Worm (Caenorhabditis elegans) whole organism, L4/young adult: ENCODE results near the gene F28B12.1.
A peak's percentile ranks its signal among the peaks of the same experiment; 100 is the strongest.

Source experiments
- W03F9.2 ChIP-seq: fragments of 150-350 bp; optimal IDR thresholded peaks from 2 replicates; lab custom pipeline; 2014; ENCODE audit warnings: missing biosample characterization, missing genetic modification characterization
- dao-5 ChIP-seq: sonication (generic microtip); optimal IDR thresholded peaks from 2 replicates; lab custom pipeline; 2016; ENCODE audit warnings: missing genotype, missing genetic modification characterization, moderate library complexity, missing compliant biosample characterization
- him-1 ChIP-seq: sonication (generic microtip); optimal IDR thresholded peaks from 2 replicates; lab custom pipeline; 2016; ENCODE audit warnings: missing genotype, missing genetic modification reagents, missing genetic modification characterization, missing compliant biosample characterization

Gene F28B12.1

DNA sequence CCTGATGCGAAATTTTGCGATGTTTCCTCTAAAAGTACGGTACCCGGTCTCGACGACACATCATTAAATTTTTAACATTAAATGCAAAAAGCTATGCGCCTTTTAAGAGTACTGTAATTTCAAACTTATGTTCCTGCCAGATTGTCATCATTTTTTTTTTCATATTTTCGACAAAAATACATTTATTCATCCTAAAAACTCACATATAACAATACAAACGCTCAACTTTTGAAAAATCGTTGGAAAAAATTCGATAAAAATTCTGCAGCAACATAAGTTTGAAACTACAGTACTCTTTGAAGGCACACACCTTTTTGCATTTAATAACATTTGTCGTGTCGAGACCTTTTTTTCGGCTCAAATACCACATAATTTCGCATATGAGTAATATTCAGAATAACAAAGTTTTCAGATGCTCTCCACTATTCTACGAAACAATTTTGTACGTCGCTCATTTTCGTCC lies 25.7 kb upstream of the F28B12.1 start, which contains the start of gene frh-1:
Gene frh-1, plus strand, starts transcription at position 413 of the 463 bp plus-strand sequence.
- TF ChIP-seq him-1 (tag; lab: Kevin White, UChicago) (no peak), W03F9.2 (no peak), dao-5 (tag; lab: Kevin White, UChicago) (no peak)

DNA sequence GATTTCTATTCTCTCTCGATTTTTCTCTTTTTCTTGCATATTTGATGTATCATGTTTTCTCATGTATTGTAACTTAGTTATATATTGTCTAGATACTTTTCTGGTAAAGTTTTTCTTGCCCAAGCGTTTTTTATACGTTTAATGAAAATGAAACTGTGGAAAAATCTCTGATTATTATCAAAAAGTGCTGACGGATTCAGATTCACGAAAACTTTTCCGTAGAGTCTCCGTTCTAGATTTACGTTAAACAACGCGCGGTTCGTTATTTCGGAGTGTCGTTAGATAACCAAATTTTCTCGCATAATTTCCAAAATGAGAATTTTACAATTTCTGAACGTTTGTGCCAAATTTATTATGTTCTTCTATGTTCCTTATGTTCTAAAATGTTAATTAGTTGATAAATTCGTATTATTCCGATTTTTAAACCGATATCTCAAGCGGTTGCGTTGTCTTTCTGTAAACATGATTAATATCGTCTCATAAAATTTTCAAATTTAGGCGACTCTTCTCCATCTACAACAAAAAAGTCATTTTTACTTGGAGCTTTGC lies 24.5 kb upstream of the F28B12.1 start, which contains the start of gene ptp-2:
Gene ptp-2, plus strand, starts transcription at position 499 of the 549 bp plus-strand sequence.
- peak; percentile 36 for TF ChIP-seq W03F9.2
- TF ChIP-seq dao-5 (tag; lab: Kevin White, UChicago): no peak

DNA sequence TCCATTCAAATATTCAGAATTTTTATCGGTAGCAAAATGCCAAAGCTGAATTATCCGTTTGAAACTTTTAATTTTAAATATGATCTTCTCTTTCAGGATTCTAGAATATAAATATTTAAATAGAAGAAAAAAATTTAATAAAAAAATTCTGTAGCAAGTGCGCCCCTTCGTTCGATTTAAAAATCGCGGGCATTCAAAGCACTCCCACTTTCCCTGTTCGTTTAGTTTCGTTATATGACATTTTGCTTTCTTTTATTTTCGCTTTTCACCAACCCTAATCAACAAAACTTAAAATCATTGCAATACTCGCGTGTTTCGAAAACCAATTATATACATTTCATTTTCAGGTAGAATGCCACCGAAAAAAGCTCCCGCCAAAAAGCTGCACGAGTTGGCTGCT lies 21.1 kb upstream of the F28B12.1 start, which contains the start of gene vrk-1:
Gene vrk-1, plus strand, starts transcription at position 348 of the 400 bp plus-strand sequence.
- TF ChIP-seq him-1 (tag; lab: Kevin White, UChicago) (no peak), W03F9.2 (no peak), dao-5 (tag; lab: Kevin White, UChicago) (no peak)

DNA sequence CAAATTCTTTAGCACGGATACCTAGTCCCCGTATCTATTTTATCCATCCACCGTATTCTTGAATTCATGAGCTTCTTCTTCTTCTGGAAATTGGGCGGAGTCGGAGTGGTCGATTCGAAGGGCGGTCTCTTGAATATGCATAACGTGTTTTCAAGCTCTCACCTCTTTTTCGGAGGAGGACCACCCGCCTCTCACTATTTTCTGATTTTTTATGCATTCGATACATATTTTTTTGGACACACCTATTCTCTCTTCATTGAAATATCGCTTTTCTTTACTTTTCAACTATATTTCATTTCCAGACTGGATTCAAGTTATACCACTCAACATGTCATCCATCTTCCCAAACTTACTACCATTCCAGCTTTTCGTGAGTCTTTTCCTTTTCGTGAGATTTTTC lies 14.2 kb upstream of the F28B12.1 start, which contains the start of gene egl-44:
Gene egl-44, plus strand, starts transcription at position 301 of the 400 bp plus-strand sequence.
- no peak for TF ChIP-seq him-1 (tag; lab: Kevin White, UChicago)
- TF ChIP-seq W03F9.2: no peak
- no peak for TF ChIP-seq dao-5 (tag; lab: Kevin White, UChicago)

DNA sequence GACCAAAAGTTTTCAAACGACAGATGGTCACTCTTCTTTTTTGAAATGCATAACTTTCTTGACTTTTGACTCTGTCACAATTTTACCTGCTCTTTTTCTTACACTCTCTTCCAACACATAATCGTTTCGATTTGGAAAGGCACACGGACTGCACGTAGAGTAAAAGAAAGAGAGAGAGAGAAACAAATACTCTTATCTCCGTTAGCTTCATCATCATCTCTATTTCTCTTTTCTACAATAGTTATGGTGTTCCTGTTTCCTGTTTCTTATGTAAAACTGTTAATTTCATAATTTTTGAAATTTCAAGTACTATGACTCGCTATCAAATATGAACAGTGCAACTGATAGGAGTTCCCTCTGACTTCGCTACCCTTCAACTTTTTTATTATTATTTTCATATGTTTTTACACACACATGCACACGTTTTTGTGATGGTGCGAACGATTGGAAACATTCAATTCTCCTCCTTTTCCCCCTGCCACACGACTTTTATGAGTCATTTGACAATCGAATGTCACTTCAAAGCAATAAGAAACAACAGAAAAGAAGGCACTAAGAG lies 12.6 kb upstream of the F28B12.1 start:
- TF ChIP-seq W03F9.2 (peak; percentile 55), dao-5 (tag; lab: Kevin White, UChicago) (no peak)

DNA sequence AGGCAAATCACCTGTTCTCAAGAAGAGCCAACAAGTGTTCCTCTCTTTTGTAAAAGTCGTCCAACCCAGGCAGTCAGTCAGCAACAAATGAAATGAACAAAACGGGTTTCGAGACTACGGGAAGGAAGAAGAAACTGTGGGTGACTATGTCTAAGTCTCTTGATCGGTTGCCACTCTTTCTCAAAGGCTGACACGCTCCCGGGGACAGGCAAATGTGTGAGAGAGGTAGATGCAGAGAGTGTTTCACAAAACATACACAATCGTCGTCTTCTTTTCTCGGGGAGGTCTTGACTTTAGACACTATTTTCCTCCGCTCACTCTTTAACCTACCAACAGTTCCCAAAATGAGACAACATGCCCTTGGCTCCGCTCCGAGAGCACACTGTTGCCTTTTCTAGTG lies 11.6 kb upstream of the F28B12.1 start:
- TF ChIP-seq him-1 (tag; lab: Kevin White, UChicago) (no peak), W03F9.2 (no peak), dao-5 (tag; lab: Kevin White, UChicago) (peak; percentile 25)

DNA sequence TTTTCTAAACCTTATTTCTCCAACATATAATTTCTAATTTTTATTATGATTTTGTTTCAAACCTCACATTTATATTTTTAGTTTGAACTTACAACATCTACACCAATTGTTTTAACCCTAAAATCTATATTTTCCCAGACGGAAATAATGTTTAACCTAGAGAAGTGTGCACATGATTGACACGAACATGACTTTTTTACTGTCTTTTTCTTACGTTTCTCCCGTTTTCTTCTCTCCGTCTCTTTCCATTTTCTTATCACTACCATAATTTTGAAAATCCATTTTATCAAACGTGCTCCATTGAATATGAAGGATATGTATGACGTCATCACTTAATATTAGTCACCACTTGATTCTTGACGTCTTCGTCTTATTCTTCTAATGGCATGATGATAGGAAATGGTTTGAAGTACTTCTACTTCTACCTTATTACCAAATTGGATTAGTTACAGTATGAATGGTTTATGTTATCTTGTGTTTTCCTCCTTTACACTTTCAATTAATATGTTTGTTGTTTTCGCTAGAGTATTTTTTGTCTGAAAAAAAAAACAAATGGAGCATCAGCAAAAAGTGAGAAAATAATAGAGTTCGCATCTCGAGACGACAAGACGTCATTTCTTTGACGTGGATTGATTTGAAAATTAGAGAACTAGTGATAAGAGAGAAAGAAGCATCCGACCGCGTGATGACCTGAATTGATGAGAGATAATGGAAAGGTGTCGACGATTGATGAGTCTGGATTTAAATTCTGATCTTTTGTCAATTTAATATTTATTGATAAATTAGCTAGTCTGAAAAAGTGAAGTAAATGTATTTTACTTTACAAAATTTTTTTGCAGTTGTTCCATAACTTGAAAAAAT lies 10.6 kb upstream of the F28B12.1 start:
- no peak for TF ChIP-seq W03F9.2
- TF ChIP-seq dao-5 (tag; lab: Kevin White, UChicago): no peak
- TF ChIP-seq him-1 (tag; lab: Kevin White, UChicago): no peak

DNA sequence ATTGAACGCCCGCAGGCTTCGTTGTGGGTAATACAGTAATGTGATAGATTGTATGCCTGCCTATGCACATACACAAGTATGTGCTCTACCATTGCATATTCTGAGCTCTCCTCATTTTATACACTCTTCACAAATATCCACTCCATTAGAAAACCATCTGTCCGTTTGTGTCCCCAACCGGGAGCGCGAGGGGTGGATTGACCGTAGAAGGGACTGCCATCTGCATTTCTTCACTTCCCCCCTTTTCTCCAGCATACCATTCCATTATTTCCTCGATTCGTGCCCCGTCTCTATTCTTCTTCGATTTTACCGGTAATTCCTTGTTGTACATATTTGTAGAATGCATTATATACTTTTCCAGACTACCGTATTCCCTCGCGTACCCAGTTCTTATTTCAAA lies 9.6 kb upstream of the F28B12.1 start:
- TF ChIP-seq W03F9.2 (no peak), him-1 (tag; lab: Kevin White, UChicago) (no peak), dao-5 (tag; lab: Kevin White, UChicago) (no peak)

DNA sequence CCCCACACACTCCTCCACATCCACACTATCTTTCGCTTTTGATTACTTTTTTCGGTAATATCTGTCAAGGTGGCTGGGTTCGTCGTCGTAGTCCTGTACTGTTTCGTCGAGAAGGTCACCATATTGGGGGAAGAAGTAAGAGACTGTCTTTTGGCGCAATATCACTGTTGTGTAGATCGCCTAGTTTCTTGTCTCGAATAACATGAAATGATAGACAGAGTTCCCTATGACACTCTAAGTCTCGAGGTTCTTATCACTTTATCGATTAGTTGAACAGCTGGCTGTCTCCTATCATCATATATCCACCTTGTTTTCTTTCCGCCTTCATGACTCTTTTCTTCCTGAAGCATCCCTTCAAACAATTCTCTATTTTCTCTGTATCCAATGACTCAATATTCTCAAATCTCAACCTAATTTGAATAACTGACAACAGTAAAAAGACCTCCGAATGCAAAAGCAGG lies 8.7 kb upstream of the F28B12.1 start:
- no peak for TF ChIP-seq dao-5 (tag; lab: Kevin White, UChicago)
- no peak for TF ChIP-seq him-1 (tag; lab: Kevin White, UChicago)
- no peak for TF ChIP-seq W03F9.2

DNA sequence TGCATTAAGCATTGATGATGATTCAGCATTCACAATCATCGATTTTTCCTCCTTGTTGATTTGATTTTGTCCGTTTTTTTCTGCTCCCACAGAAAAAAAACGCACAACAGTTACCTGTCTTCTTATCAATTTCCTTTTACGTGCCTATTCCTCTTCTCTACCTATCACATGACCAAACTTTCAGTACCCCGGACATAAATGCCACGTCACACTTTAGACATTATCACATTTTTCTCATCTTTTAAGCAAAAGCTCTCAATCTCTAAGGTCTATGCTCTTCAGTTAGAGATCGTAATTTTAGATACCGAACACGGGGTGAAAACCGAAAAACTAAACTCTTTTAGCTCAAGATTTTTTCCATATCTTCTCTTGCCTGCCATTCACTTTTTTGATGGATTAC lies 6.7 kb upstream of the F28B12.1 start:
- TF ChIP-seq him-1 (tag; lab: Kevin White, UChicago): no peak
- TF ChIP-seq W03F9.2: no peak
- TF ChIP-seq dao-5 (tag; lab: Kevin White, UChicago): no peak

DNA sequence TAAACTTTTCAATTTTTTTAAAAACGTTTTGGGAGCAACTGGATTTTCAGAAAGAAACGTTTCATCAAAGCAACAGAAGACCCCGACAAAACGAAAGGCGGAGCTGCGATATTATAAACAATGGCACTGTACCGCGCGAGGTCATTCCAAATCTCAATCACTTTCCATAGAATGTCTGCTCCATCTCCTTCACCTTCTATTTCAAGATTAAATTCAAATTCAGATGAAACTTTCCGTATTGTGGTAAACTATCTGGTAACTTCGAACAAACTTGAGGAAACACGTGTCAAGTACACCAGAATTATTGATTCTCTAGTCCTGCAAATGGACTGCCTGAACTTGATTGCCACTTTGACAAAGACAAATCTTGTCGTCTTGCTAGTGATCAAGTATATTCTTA lies 1.9 kb upstream of the F28B12.1 start, which contains the start of gene F28B12.6:
Gene F28B12.6, plus strand, starts transcription at position 49 of the 400 bp plus-strand sequence.
- TF ChIP-seq him-1 (tag; lab: Kevin White, UChicago) (no peak), W03F9.2 (no peak), dao-5 (tag; lab: Kevin White, UChicago) (no peak)

DNA sequence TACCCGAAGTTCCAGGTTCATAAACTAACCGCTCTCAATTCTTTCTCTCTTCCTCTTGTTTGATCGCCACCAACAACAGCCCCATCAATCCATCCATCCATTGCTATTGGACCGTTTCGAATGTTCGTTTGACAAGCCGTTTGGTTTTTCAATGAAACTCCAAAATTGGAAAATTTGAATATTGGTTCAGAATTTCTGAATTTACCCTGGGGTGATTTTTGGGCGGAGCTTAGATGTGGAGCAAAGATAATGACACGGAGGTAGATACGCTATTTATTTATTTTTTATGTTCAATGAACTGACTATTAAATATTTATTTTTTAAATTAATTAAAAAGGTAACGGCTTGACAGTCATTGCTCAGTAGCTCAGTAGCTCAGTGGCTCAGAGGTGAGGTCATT lies 1.5 kb downstream of the F28B12.1 start, which contains the start of gene B0034.2:
Gene B0034.2, minus strand, starts transcription at position 101 of the 400 bp plus-strand sequence.
- TF ChIP-seq him-1 (tag; lab: Kevin White, UChicago): no peak
- TF ChIP-seq W03F9.2: no peak
- TF ChIP-seq dao-5 (tag; lab: Kevin White, UChicago): no peak

DNA sequence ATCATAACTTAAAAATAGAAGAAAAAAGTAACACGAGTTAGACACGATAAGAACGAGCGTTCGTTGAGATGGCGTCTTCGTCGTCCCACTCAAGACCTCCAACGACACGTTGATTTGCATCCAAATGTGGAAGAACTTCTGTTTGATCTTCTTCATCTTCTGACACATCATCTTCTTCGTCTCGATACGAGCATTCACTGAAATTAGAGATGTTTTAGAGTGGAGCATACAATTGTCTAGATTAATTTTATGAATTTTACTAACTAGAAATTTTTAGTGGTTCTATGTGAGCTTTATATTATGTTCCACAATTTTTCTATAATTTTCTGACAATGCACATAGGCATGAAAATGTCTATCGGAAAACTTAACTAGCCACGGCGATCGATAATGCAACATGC lies 3.1 kb downstream of the F28B12.1 start:
- TF ChIP-seq W03F9.2 (no peak), dao-5 (tag; lab: Kevin White, UChicago) (no peak), him-1 (tag; lab: Kevin White, UChicago) (no peak)

DNA sequence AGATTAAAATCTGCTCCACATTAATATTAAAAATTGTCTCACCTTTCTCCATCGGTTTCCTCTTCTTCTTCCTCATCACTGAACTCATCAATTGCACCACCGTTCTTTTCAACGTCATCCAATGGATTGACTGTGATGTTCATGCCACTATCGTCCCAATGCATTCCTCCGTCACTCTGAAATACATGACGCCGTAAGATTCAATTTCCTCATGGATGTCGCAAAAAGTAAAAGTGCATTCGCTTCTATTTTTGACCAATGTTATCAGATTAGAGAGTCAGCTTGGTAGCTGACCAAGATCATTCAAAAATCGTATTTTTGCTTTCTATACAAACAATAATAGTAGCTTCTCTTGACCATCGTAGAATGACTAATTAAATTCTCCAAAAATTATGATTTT lies 3.7 kb downstream of the F28B12.1 start:
- no peak for TF ChIP-seq dao-5 (tag; lab: Kevin White, UChicago)
- no peak for TF ChIP-seq W03F9.2
- no peak for TF ChIP-seq him-1 (tag; lab: Kevin White, UChicago)
